Worm (Caenorhabditis elegans) whole organism, L2 larva: Measurements from ENCODE around the gene bus-8B.

Experiments
- C34F6.9 ChIP-seq: fragments of 150-350 bp; optimal IDR thresholded peaks from 2 replicates; lab custom pipeline; 2014; ENCODE audit warnings: missing biosample characterization, missing genetic modification characterization
- F13H6.1 ChIP-seq: sonication (generic microtip); optimal IDR thresholded peaks from 2 replicates; lab custom pipeline; 2016; ENCODE audit warnings: missing genetic modification characterization, missing compliant biosample characterization
- R02D3.7 ChIP-seq: fragments of 150-350 bp; optimal IDR thresholded peaks from 2 replicates; lab custom pipeline; 2014; ENCODE audit warnings: missing biosample characterization, missing genetic modification characterization
- ZK546.5 ChIP-seq: sonication (generic microtip); optimal IDR thresholded peaks from 2 replicates; lab custom pipeline; 2017; ENCODE audit warnings: missing biosample characterization, missing genetic modification characterization
- alr-1 ChIP-seq: fragments of 150-350 bp; optimal IDR thresholded peaks from 2 replicates; lab custom pipeline; 2014; ENCODE audit warnings: missing biosample characterization, missing genetic modification characterization
- aly-2 ChIP-seq: fragments of 150-350 bp; optimal IDR thresholded peaks from 2 replicates; lab custom pipeline; 2014; ENCODE audit warnings: missing biosample characterization, missing genetic modification characterization
- ama-1 ChIP-seq: fragments of 150-350 bp; optimal IDR thresholded peaks from 2 replicates; lab custom pipeline; 2018; ENCODE audit warnings: inconsistent platforms
- blmp-1 ChIP-seq: sonication (generic microtip); optimal IDR thresholded peaks from 2 replicates; lab custom pipeline; 2017; ENCODE audit warnings: missing genetic modification characterization, mild to moderate bottlenecking, missing compliant biosample characterization, antibody characterized with exemption, moderate library complexity; ENCODE audit not compliant: insufficient read depth
- ceh-16 ChIP-seq: fragments of 150-350 bp; optimal IDR thresholded peaks from 2 replicates; lab custom pipeline; 2014; ENCODE audit warnings: missing biosample characterization, missing genetic modification characterization
- ceh-82 ChIP-seq: fragments of 150-350 bp; optimal IDR thresholded peaks from 2 replicates; lab custom pipeline; 2014; ENCODE audit warnings: missing biosample characterization, missing genetic modification characterization
- crh-2 ChIP-seq: sonication (generic microtip); optimal IDR thresholded peaks from 2 replicates; lab custom pipeline; 2017; ENCODE audit warnings: missing biosample characterization, missing genetic modification characterization
- dmd-4 ChIP-seq: sonication (generic microtip); optimal IDR thresholded peaks from 2 replicates; lab custom pipeline; 2017; ENCODE audit warnings: missing biosample characterization, missing genetic modification characterization
- egl-27 ChIP-seq: sonication (generic microtip); optimal IDR thresholded peaks from 3 replicates; lab custom pipeline; 2017; ENCODE audit warnings: missing biosample characterization, missing genetic modification reagents, missing genetic modification characterization
- elt-1 ChIP-seq: fragments of 150-350 bp; optimal IDR thresholded peaks from 2 replicates; lab custom pipeline; 2014; ENCODE audit warnings: missing biosample characterization, missing genetic modification characterization
- elt-3 ChIP-seq: sonication (generic microtip); optimal IDR thresholded peaks from 2 replicates; lab custom pipeline; 2017; ENCODE audit warnings: missing biosample characterization, missing genetic modification characterization
- fos-1 ChIP-seq: fragments of 150-350 bp; optimal IDR thresholded peaks from 2 replicates; lab custom pipeline; 2014; ENCODE audit warnings: missing biosample characterization, missing genetic modification characterization
- lin-11 ChIP-seq: fragments of 150-350 bp; sonication (generic microtip); optimal IDR thresholded peaks from 2 replicates; lab custom pipeline; 2014; ENCODE audit warnings: missing biosample characterization, missing genetic modification characterization, inconsistent platforms, mixed read lengths
- lin-39 ChIP-seq: fragments of 150-350 bp; optimal IDR thresholded peaks from 2 replicates; lab custom pipeline; 2014; ENCODE audit warnings: missing biosample characterization, missing genetic modification reagents, missing genetic modification characterization
- lsy-2 ChIP-seq, 2 experiments: fragments of 150-350 bp in 1 of 2; sonication (generic microtip) in 1 of 2; optimal IDR thresholded peaks; 2 replicates each; lab custom pipeline; 2014 to 2017; ENCODE audit warnings: missing biosample characterization in 2 of 2, missing genetic modification characterization in 2 of 2
- mab-5 ChIP-seq: fragments of 150-350 bp; optimal IDR thresholded peaks from 2 replicates; lab custom pipeline; 2014; ENCODE audit warnings: missing biosample characterization, missing genetic modification characterization
- mdl-1 ChIP-seq, 2 experiments: fragments of 150-350 bp in 1 of 2; sonication (generic microtip) in 1 of 2; optimal IDR thresholded peaks; 2 replicates each; lab custom pipeline; 2017; ENCODE audit warnings: missing biosample characterization in 2 of 2, missing genetic modification characterization in 2 of 2
- nhr-11 ChIP-seq: fragments of 150-350 bp; optimal IDR thresholded peaks from 2 replicates; lab custom pipeline; 2014; ENCODE audit warnings: missing biosample characterization, missing genetic modification characterization
- nhr-12 ChIP-seq: fragments of 150-350 bp; optimal IDR thresholded peaks from 2 replicates; lab custom pipeline; 2014; ENCODE audit warnings: missing biosample characterization, missing genetic modification characterization
- nhr-129 ChIP-seq: fragments of 150-350 bp; optimal IDR thresholded peaks from 2 replicates; lab custom pipeline; 2014; ENCODE audit warnings: missing biosample characterization, missing genetic modification characterization
- nhr-21 ChIP-seq: fragments of 150-350 bp; optimal IDR thresholded peaks from 2 replicates; lab custom pipeline; 2014; ENCODE audit warnings: missing biosample characterization, missing genetic modification characterization
- nhr-23 ChIP-seq: fragments of 150-350 bp; optimal IDR thresholded peaks from 2 replicates; lab custom pipeline; 2014; ENCODE audit warnings: missing biosample characterization, missing genetic modification reagents, missing genetic modification characterization
- nhr-237 ChIP-seq: fragments of 150-350 bp; optimal IDR thresholded peaks from 2 replicates; lab custom pipeline; 2014; ENCODE audit warnings: missing biosample characterization, missing genetic modification characterization
- nhr-25 ChIP-seq: fragments of 150-350 bp; sonication (generic microtip); optimal IDR thresholded peaks from 3 replicates; lab custom pipeline; 2014; ENCODE audit warnings: missing biosample characterization, missing genetic modification characterization
- nhr-77 ChIP-seq: fragments of 150-350 bp; optimal IDR thresholded peaks from 2 replicates; lab custom pipeline; 2014; ENCODE audit warnings: missing biosample characterization, missing genetic modification characterization
- sem-4 ChIP-seq: fragments of 150-350 bp; optimal IDR thresholded peaks from 2 replicates; lab custom pipeline; 2014; ENCODE audit warnings: missing biosample characterization, missing genetic modification reagents, missing genetic modification characterization
- sma-9 ChIP-seq, 2 experiments: fragments of 150-350 bp in 1 of 2; sonication (generic microtip) in 1 of 2; optimal IDR thresholded peaks; 2 replicates each; lab custom pipeline; 2014 to 2016; ENCODE audit warnings: missing genetic modification characterization in 2 of 2, mild to moderate bottlenecking in 1 of 2, missing biosample characterization in 1 of 2, missing compliant biosample characterization in 1 of 2, missing genetic modification reagents in 1 of 2, moderate library complexity in 1 of 2
- snpc-4 ChIP-seq: fragments of 150-350 bp; optimal IDR thresholded peaks from 2 replicates; lab custom pipeline; 2014; ENCODE audit warnings: missing biosample characterization, missing genetic modification characterization
- unc-62 ChIP-seq: fragments of 150-350 bp; optimal IDR thresholded peaks from 2 replicates; lab custom pipeline; 2014; ENCODE audit warnings: missing biosample characterization, missing genetic modification reagents, missing genetic modification characterization
- zag-1 ChIP-seq: fragments of 150-350 bp; optimal IDR thresholded peaks from 2 replicates; lab custom pipeline; 2014; ENCODE audit warnings: missing biosample characterization, missing genetic modification characterization
- ztf-1 ChIP-seq: fragments of 200-800 bp; sonication (Bioruptor generic); conservative IDR thresholded peaks from 2 replicates; pipeline ENCODE4 v1.3.6; 2022; ENCODE audit warnings: missing genetic modification characterization, missing compliant biosample characterization
- ztf-11 ChIP-seq: sonication (generic microtip); optimal IDR thresholded peaks from 2 replicates; lab custom pipeline; 2017; ENCODE audit warnings: missing biosample characterization, missing genetic modification characterization

Gene bus-8B

ce11 chrX:5457184-5457583 lies 35.9 kb upstream of the bus-8B start:
- TF ChIP-seq alr-1 (no peak), elt-3 (tag; lab: Kevin White, UChicago) (no peak), snpc-4 (tag; lab: Kevin White, UChicago) (no peak), fos-1 (tag; lab: Kevin White, UChicago) (no peak), zag-1 (tag; lab: Kevin White, UChicago) (no peak), lin-39 (no peak), sem-4 (tag; lab: Kevin White, UChicago) (no peak), elt-1 (tag; lab: Kevin White, UChicago) (no peak), ZK546.5 (tag; lab: Kevin White, UChicago) (no peak), lin-11 (no peak)

- TF ChIP-seq nhr-25 (tag; lab: Kevin White, UChicago) (no peak), mab-5 (no peak), nhr-237 (tag; lab: Kevin White, UChicago) (no peak), sem-4 (tag; lab: Kevin White, UChicago) (no peak), nhr-129 (tag; lab: Kevin White, UChicago) (no peak), ztf-1 (GFP tag; lab: Robert Waterston, UW) (no peak), nhr-21 (tag; lab: Kevin White, UChicago) (no peak), ceh-16 (tag; lab: Kevin White, UChicago) (no peak), F13H6.1 (tag; lab: Kevin White, UChicago) (no peak), dmd-4 (no peak), nhr-77 (tag; lab: Kevin White, UChicago) (no peak), alr-1 (no peak), sma-9 (GFP tag; optimal IDR thresholded peaks at IDR 0.05; lab: Kevin White, UChicago) (no peak), sma-9 (tag; optimal IDR thresholded peaks at IDR 0.05; lab: Kevin White, UChicago) (no peak)
These were observed 35.1 kb upstream of the bus-8B start for ce11 chrX:5458043-5458442.

ce11 chrX:5458750-5459149 lies 34.4 kb upstream of the bus-8B start:
- TF ChIP-seq aly-2 (tag; lab: Kevin White, UChicago) (no peak), nhr-12 (no peak), ama-1 (lab: Kevin White, UChicago) (no peak), nhr-25 (tag; lab: Kevin White, UChicago) (no peak), C34F6.9 (tag; lab: Kevin White, UChicago) (no peak), R02D3.7 (no peak), mdl-1 (tag; optimal IDR thresholded peaks at IDR 0.05; lab: Kevin White, UChicago) (no peak), nhr-11 (no peak), egl-27 (no peak), ceh-82 (tag; lab: Kevin White, UChicago) (no peak), blmp-1 (tag; lab: Kevin White, UChicago) (no peak), unc-62 (GFP tag; lab: Kevin White, UChicago) (no peak), crh-2 (tag; lab: Kevin White, UChicago) (no peak), zag-1 (tag; lab: Kevin White, UChicago) (no peak)

ce11 chrX:5460930-5461329 lies 32.2 kb upstream of the bus-8B start, which contains the start of gene ddr-1:
Gene ddr-1, plus strand, starts transcription at chrX:5461230.
- TF ChIP-seq ztf-11 (tag; lab: Kevin White, UChicago), result no peak
- no peak for TF ChIP-seq C34F6.9 (tag; lab: Kevin White, UChicago)
- no peak for TF ChIP-seq R02D3.7
- TF ChIP-seq nhr-23 (tag; lab: Kevin White, UChicago), result no peak
- TF ChIP-seq fos-1 (tag; lab: Kevin White, UChicago), result no peak
- TF ChIP-seq zag-1 (tag; lab: Kevin White, UChicago), result no peak
- TF ChIP-seq lsy-2 (tag; optimal IDR thresholded peaks at IDR 0.05; lab: Kevin White, UChicago), result no peak
- no peak for TF ChIP-seq blmp-1 (tag; lab: Kevin White, UChicago)
- no peak for TF ChIP-seq nhr-11
- TF ChIP-seq nhr-77 (tag; lab: Kevin White, UChicago), result no peak
- TF ChIP-seq mdl-1 (tag; optimal IDR thresholded peaks at IDR 0.05; lab: Kevin White, UChicago), result no peak

ce11 chrX:5465631-5466030 lies 27.5 kb upstream of the bus-8B start:
- TF ChIP-seq zag-1 (tag; lab: Kevin White, UChicago) (no peak), fos-1 (tag; lab: Kevin White, UChicago) (peak; percentile 67), ztf-11 (tag; lab: Kevin White, UChicago) (no peak), nhr-12 (no peak), ztf-1 (GFP tag; lab: Robert Waterston, UW) (no peak), nhr-23 (tag; lab: Kevin White, UChicago) (no peak)
